Fruit fly (Drosophila melanogaster) whole organism, embryonic: ENCODE data around the gene Usp8.

Experiments used
- Ada2b ChIP-seq: fragments of 200-800 bp; sonication (Bioruptor generic); IDR thresholded peaks from 2 replicates; pipeline ENCODE4 v1.3.6; 2022; ENCODE audit warnings: missing biosample characterization, missing genetic modification characterization
- B-H2 ChIP-seq: fragments of 200-800 bp; sonication (Bioruptor generic); optimal IDR thresholded peaks from 2 replicates; lab custom pipeline; 2018; ENCODE audit warnings: missing biosample characterization, mild to moderate bottlenecking, missing genetic modification characterization
- C15 ChIP-seq: fragments of 200-800 bp; sonication (Bioruptor generic); IDR thresholded peaks from 3 replicates; pipeline ENCODE4 v1.3.6; 2022; ENCODE audit warnings: missing biosample characterization, missing genetic modification characterization
- CG10979 ChIP-seq: fragments of 200-800 bp; sonication (Bioruptor generic); optimal IDR thresholded peaks from 2 replicates; lab custom pipeline; 2018; ENCODE audit warnings: missing biosample characterization, mild to moderate bottlenecking, missing genetic modification characterization, moderate library complexity
- CG11504 ChIP-seq: fragments of 200-800 bp; sonication (Bioruptor generic); optimal IDR thresholded peaks from 3 replicates; lab custom pipeline; 2019; ENCODE audit warnings: missing biosample characterization, mild to moderate bottlenecking, missing genetic modification characterization, moderate library complexity
- CG11696 ChIP-seq: fragments of 200-800 bp; sonication (Bioruptor generic); IDR thresholded peaks from 2 replicates; pipeline ENCODE4 v1.3.6; 2022; ENCODE audit warnings: missing biosample characterization, missing genetic modification characterization
- CG12744 ChIP-seq: fragments of 200-800 bp; sonication (Bioruptor generic); optimal IDR thresholded peaks from 2 replicates; lab custom pipeline; 2016; ENCODE audit warnings: missing biosample characterization, missing genetic modification characterization
- CG13775 ChIP-seq: fragments of 200-800 bp; sonication (Bioruptor generic); optimal IDR thresholded peaks from 3 replicates; lab custom pipeline; 2017; ENCODE audit warnings: missing biosample characterization, mild to moderate bottlenecking, missing genetic modification characterization
- CG1792 ChIP-seq: fragments of 200-800 bp; sonication (Bioruptor generic); optimal IDR thresholded peaks from 2 replicates; lab custom pipeline; 2016; ENCODE audit warnings: missing biosample characterization, missing genetic modification characterization
- CG3065 ChIP-seq: fragments of 200-800 bp; sonication (Bioruptor generic); optimal IDR thresholded peaks from 2 replicates; lab custom pipeline; 2016; ENCODE audit warnings: missing biosample characterization, missing genetic modification characterization
- CG32532 ChIP-seq: fragments of 200-800 bp; sonication (Bioruptor generic); IDR thresholded peaks from 2 replicates; pipeline ENCODE4 v1.3.6; 2022; ENCODE audit warnings: missing biosample characterization, missing genetic modification characterization
- CG4424 ChIP-seq: fragments of 200-800 bp; sonication (Bioruptor generic); optimal IDR thresholded peaks from 3 replicates; lab custom pipeline; 2016; ENCODE audit warnings: missing biosample characterization, missing genetic modification characterization
- CG6813 ChIP-seq: fragments of 200-800 bp; sonication (Bioruptor generic); optimal IDR thresholded peaks from 2 replicates; lab custom pipeline; 2017; ENCODE audit warnings: missing biosample characterization, missing genetic modification characterization, mild to moderate bottlenecking, moderate library complexity, missing genetic modification reagents
- CG7839 ChIP-seq: fragments of 200-800 bp; sonication (Bioruptor generic); optimal IDR thresholded peaks from 3 replicates; lab custom pipeline; 2018; ENCODE audit warnings: missing biosample characterization, mild to moderate bottlenecking, missing genetic modification characterization, moderate library complexity
- CG9609 ChIP-seq: fragments of 200-800 bp; sonication (Bioruptor generic); optimal IDR thresholded peaks from 3 replicates; lab custom pipeline; 2016; ENCODE audit warnings: missing biosample characterization, missing genetic modification characterization
- CHES-1-like ChIP-seq: fragments of 200-800 bp; sonication (Bioruptor generic); optimal IDR thresholded peaks from 2 replicates; lab custom pipeline; 2016; ENCODE audit warnings: missing biosample characterization, missing genetic modification characterization
- Chrac-16 ChIP-seq: fragments of 200-800 bp; sonication (Bioruptor generic); optimal IDR thresholded peaks from 3 replicates; lab custom pipeline; 2016; ENCODE audit warnings: missing biosample characterization, missing genetic modification characterization
- Dfd ChIP-seq, 2 experiments: fragments of >200 bp; optimal IDR thresholded peaks; 2 replicates each; lab custom pipeline; 2017; ENCODE audit warnings: missing biosample characterization in 2 of 2, missing genetic modification characterization in 2 of 2
- Dref ChIP-seq: fragments of 200-800 bp; sonication (Bioruptor generic); IDR thresholded peaks from 2 replicates; pipeline ENCODE4 v1.3.6; 2022; ENCODE audit warnings: missing biosample characterization, missing genetic modification characterization
- ERR ChIP-seq: fragments of 200-800 bp; sonication (Bioruptor generic); optimal IDR thresholded peaks from 2 replicates; lab custom pipeline; 2016; ENCODE audit warnings: missing biosample characterization, missing genetic modification characterization
- Elba2 ChIP-seq: fragments of 200-800 bp; sonication (Bioruptor generic); optimal IDR thresholded peaks from 3 replicates; lab custom pipeline; 2016; ENCODE audit warnings: missing biosample characterization, missing genetic modification characterization
- Fer1 ChIP-seq: fragments of 200-800 bp; sonication (Bioruptor generic); optimal IDR thresholded peaks from 2 replicates; lab custom pipeline; 2017; ENCODE audit warnings: missing biosample characterization, mild to moderate bottlenecking, missing genetic modification characterization
- Fer2 ChIP-seq: fragments of 200-800 bp; sonication (Bioruptor generic); optimal IDR thresholded peaks from 2 replicates; lab custom pipeline; 2018; ENCODE audit warnings: missing biosample characterization, mild to moderate bottlenecking, missing genetic modification characterization, moderate library complexity
- H2.0 ChIP-seq: fragments of 200-800 bp; sonication (Bioruptor generic); IDR thresholded peaks from 2 replicates; pipeline ENCODE4 v1.3.6; 2022; ENCODE audit warnings: missing biosample characterization, missing genetic modification characterization
- Hey ChIP-seq: fragments of 200-800 bp; sonication (Bioruptor generic); optimal IDR thresholded peaks from 3 replicates; lab custom pipeline; 2018; ENCODE audit warnings: missing biosample characterization, mild to moderate bottlenecking, missing genetic modification characterization
- HmgZ ChIP-seq: fragments of 200-800 bp; sonication (Bioruptor generic); optimal IDR thresholded peaks from 2 replicates; lab custom pipeline; 2018; ENCODE audit warnings: missing biosample characterization, mild to moderate bottlenecking, missing genetic modification characterization
- Lpt ChIP-seq: fragments of >200 bp; optimal IDR thresholded peaks from 2 replicates; lab custom pipeline; 2018; ENCODE audit warnings: missing biosample characterization, missing genetic modification characterization
- Meics ChIP-seq: fragments of 200-800 bp; sonication (Bioruptor generic); optimal IDR thresholded peaks from 2 replicates; lab custom pipeline; 2017; ENCODE audit warnings: missing biosample characterization, mild to moderate bottlenecking, missing genetic modification characterization
- NC2β ChIP-seq: fragments of 200-800 bp; sonication (Bioruptor generic); optimal IDR thresholded peaks from 2 replicates; lab custom pipeline; 2016; ENCODE audit warnings: missing biosample characterization, missing genetic modification characterization
- Sry-δ ChIP-seq: fragments of 200-800 bp; sonication (Bioruptor generic); optimal IDR thresholded peaks from 2 replicates; lab custom pipeline; 2016; ENCODE audit warnings: missing biosample characterization, missing genetic modification characterization
- Taf1 ChIP-seq: fragments of 200-800 bp; sonication (Bioruptor generic); IDR thresholded peaks from 2 replicates; pipeline ENCODE4 v1.3.6; 2022; ENCODE audit warnings: missing biosample characterization, missing genetic modification characterization
- Tbp ChIP-seq: fragments of >200 bp; optimal IDR thresholded peaks from 2 replicates; lab custom pipeline; 2018; ENCODE audit warnings: missing biosample characterization, missing genetic modification characterization
- Xbp1 ChIP-seq: fragments of 200-800 bp; sonication (Bioruptor generic); optimal IDR thresholded peaks from 3 replicates; lab custom pipeline; 2016; ENCODE audit warnings: missing biosample characterization, mild to moderate bottlenecking, missing genetic modification characterization
- ase ChIP-seq: fragments of 200-800 bp; sonication (Bioruptor generic); IDR thresholded peaks from 3 replicates; pipeline ENCODE4 v1.3.6; 2022; ENCODE audit warnings: missing biosample characterization, missing genetic modification characterization
- bowl ChIP-seq: fragments of 200-800 bp; sonication (Bioruptor generic); IDR thresholded peaks from 2 replicates; pipeline ENCODE4 v1.3.6; 2022; ENCODE audit warnings: missing biosample characterization, missing genetic modification characterization
- btn ChIP-seq: fragments of 200-800 bp; sonication (Bioruptor generic); optimal IDR thresholded peaks from 2 replicates; lab custom pipeline; 2016; ENCODE audit warnings: missing biosample characterization, missing genetic modification characterization
- chn ChIP-seq: fragments of 200-800 bp; sonication (Bioruptor generic); optimal IDR thresholded peaks from 2 replicates; lab custom pipeline; 2016; ENCODE audit warnings: missing biosample characterization, missing genetic modification characterization
- cwo ChIP-seq: fragments of 200-800 bp; sonication (Bioruptor generic); optimal IDR thresholded peaks from 3 replicates; lab custom pipeline; 2017; ENCODE audit warnings: missing biosample characterization, missing genetic modification characterization, mild to moderate bottlenecking, moderate library complexity, missing genetic modification reagents
- dm ChIP-seq: fragments of 200-800 bp; sonication (Bioruptor generic); optimal IDR thresholded peaks from 3 replicates; lab custom pipeline; 2016; ENCODE audit warnings: missing biosample characterization, missing genetic modification characterization
- dpn ChIP-seq, 2 experiments: fragments of 200-800 bp; sonication (Bioruptor generic); optimal IDR thresholded peaks; 3 replicates each; lab custom pipeline; 2016; ENCODE audit warnings: missing biosample characterization in 2 of 2, missing genetic modification characterization in 2 of 2
- emc ChIP-seq: fragments of 200-800 bp; sonication (Bioruptor generic); optimal IDR thresholded peaks from 2 replicates; lab custom pipeline; 2016; ENCODE audit warnings: missing biosample characterization, missing genetic modification characterization
- fru ChIP-seq: fragments of >200 bp; optimal IDR thresholded peaks from 2 replicates; lab custom pipeline; 2017
- hb ChIP-seq: fragments of 200-800 bp; sonication (Bioruptor generic); IDR thresholded peaks from 3 replicates; pipeline ENCODE4 v1.3.6; 2022; ENCODE audit warnings: missing biosample characterization, missing genetic modification characterization; ENCODE audit not compliant: partially characterized antibody
- her ChIP-seq: fragments of 200-800 bp; sonication (Bioruptor generic); optimal IDR thresholded peaks from 2 replicates; lab custom pipeline; 2016; ENCODE audit warnings: missing biosample characterization, missing genetic modification characterization
- mld ChIP-seq: fragments of 200-800 bp; sonication (Bioruptor generic); IDR thresholded peaks from 3 replicates; pipeline ENCODE4 v1.3.6; 2022; ENCODE audit warnings: missing biosample characterization, missing genetic modification characterization; ENCODE audit not compliant: partially characterized antibody
- nau ChIP-seq: fragments of 200-800 bp; sonication (Bioruptor generic); optimal IDR thresholded peaks from 3 replicates; lab custom pipeline; 2017; ENCODE audit warnings: missing biosample characterization, mild to moderate bottlenecking, missing genetic modification characterization, missing genetic modification reagents
- phol ChIP-seq: fragments of 200-800 bp; sonication (Bioruptor generic); optimal IDR thresholded peaks from 3 replicates; lab custom pipeline; 2018; ENCODE audit warnings: missing biosample characterization, mild to moderate bottlenecking, missing genetic modification characterization, moderate library complexity
- pnt ChIP-seq: fragments of 200-800 bp; sonication (Bioruptor generic); optimal IDR thresholded peaks from 3 replicates; lab custom pipeline; 2016; ENCODE audit warnings: missing biosample characterization, missing genetic modification characterization
- sd ChIP-seq: fragments of 200-800 bp; sonication (Bioruptor generic); optimal IDR thresholded peaks from 3 replicates; lab custom pipeline; 2018; ENCODE audit warnings: missing biosample characterization, mild to moderate bottlenecking, missing genetic modification characterization, moderate library complexity
- sens-2 ChIP-seq: fragments of 200-800 bp; sonication (Bioruptor generic); IDR thresholded peaks from 2 replicates; pipeline ENCODE4 v1.3.6; 2022; ENCODE audit warnings: missing biosample characterization, missing genetic modification characterization
- seq ChIP-seq: fragments of 200-800 bp; sonication (Bioruptor generic); IDR thresholded peaks from 2 replicates; pipeline ENCODE4 v1.3.6; 2022; ENCODE audit warnings: missing biosample characterization, missing genetic modification characterization
- slbo ChIP-seq: fragments of 200-800 bp; sonication (Bioruptor generic); IDR thresholded peaks from 2 replicates; pipeline ENCODE4 v1.3.6; 2022; ENCODE audit warnings: missing biosample characterization, missing genetic modification characterization
- tgo ChIP-seq: fragments of 200-800 bp; sonication (Bioruptor generic); IDR thresholded peaks from 3 replicates; pipeline ENCODE4 v1.3.6; 2022; ENCODE audit warnings: missing biosample characterization, missing genetic modification characterization

The Usp8 gene

dm6 chr3R:21176663-21177145, 42.6 kb downstream of the Usp8 start (continued):
- TF ChIP-seq hb (GFP tag; lab: Robert Waterston, UW): no peak
- TF ChIP-seq Lpt (GFP tag; lab: Kevin White, UChicago): no peak
- no peak for TF ChIP-seq seq (GFP tag; lab: Robert Waterston, UW)
- TF ChIP-seq CG7839 (tag; lab: Kevin White, UChicago): peak; percentile 21
- peak; percentile 25 for TF ChIP-seq slbo (GFP tag; lab: Robert Waterston, UW)
- TF ChIP-seq CG4424 (GFP tag; lab: Kevin White, UChicago): peak; percentile 5
- TF ChIP-seq CG13775 (GFP tag; lab: Kevin White, UChicago): no peak
- TF ChIP-seq bowl (GFP tag; lab: Robert Waterston, UW): no peak
- TF ChIP-seq CG11504: peak; percentile 28
- TF ChIP-seq CG32532: peak; percentile 72
- no peak for TF ChIP-seq Dref (GFP tag; lab: Robert Waterston, UW)
- TF ChIP-seq tgo (GFP tag; lab: Robert Waterston, UW): 0 out of 3 replicates have a peak, but pooled peaks have one; percentile 32
- TF ChIP-seq CG10979 (tag; lab: Kevin White, UChicago): peak; percentile 19
- no peak for TF ChIP-seq ERR
- TF ChIP-seq B-H2: no peak
- no peak for TF ChIP-seq CG1792
- TF ChIP-seq Taf1: no peak
- TF ChIP-seq cwo (GFP tag; lab: Kevin White, UChicago): peak; percentile 67
- no peak for TF ChIP-seq CG11696 (GFP tag; lab: Robert Waterston, UW)
- TF ChIP-seq Elba2 (GFP tag; lab: Kevin White, UChicago): no peak
- TF ChIP-seq Ada2b (GFP tag; lab: Robert Waterston, UW): no peak
- no peak for TF ChIP-seq CHES-1-like (GFP tag; lab: Kevin White, UChicago)
- no peak for TF ChIP-seq dpn (GFP tag; optimal IDR thresholded peaks at IDR 0.05; lab: Kevin White, UChicago)
- no peak for TF ChIP-seq Sry-δ (GFP tag; lab: Kevin White, UChicago)
- TF ChIP-seq phol: no peak
- TF ChIP-seq Xbp1 (GFP tag; lab: Kevin White, UChicago): peak; percentile 13
- TF ChIP-seq Fer2 (tag; lab: Kevin White, UChicago): no peak
- no peak for TF ChIP-seq HmgZ (tag; lab: Kevin White, UChicago)
- TF ChIP-seq NC2β (GFP tag; lab: Kevin White, UChicago): no peak
- TF ChIP-seq Tbp: no peak
- no peak for TF ChIP-seq pnt (GFP tag; lab: Kevin White, UChicago)
- TF ChIP-seq C15 (GFP tag; lab: Robert Waterston, UW): no peak
- no peak for TF ChIP-seq ase (GFP tag; lab: Robert Waterston, UW)
- peak; percentile 5 for TF ChIP-seq nau (GFP tag; lab: Kevin White, UChicago)
- TF ChIP-seq emc (GFP tag; lab: Kevin White, UChicago): no peak
- no peak for TF ChIP-seq Hey (tag; lab: Kevin White, UChicago)
- no peak for TF ChIP-seq CG3065 (GFP tag; lab: Kevin White, UChicago)
- TF ChIP-seq btn (GFP tag; lab: Kevin White, UChicago): no peak
- TF ChIP-seq Chrac-16 (GFP tag; lab: Kevin White, UChicago): no peak
- no peak for TF ChIP-seq CG9609 (GFP tag; lab: Kevin White, UChicago)
- TF ChIP-seq sd (tag; lab: Kevin White, UChicago): peak; percentile 17
- TF ChIP-seq CG12744 (GFP tag; lab: Kevin White, UChicago): no peak
- TF ChIP-seq mld (GFP tag; lab: Robert Waterston, UW): no peak
- TF ChIP-seq Meics (GFP tag; lab: Kevin White, UChicago): peak; percentile 50
- no peak for TF ChIP-seq her (GFP tag; lab: Kevin White, UChicago)
- TF ChIP-seq Fer1 (GFP tag; lab: Kevin White, UChicago): peak; percentile 36
- no peak for TF ChIP-seq Dfd (GFP tag; optimal IDR thresholded peaks at IDR 0.05; lab: Kevin White, UChicago)
- no peak for TF ChIP-seq fru
- TF ChIP-seq chn (GFP tag; lab: Kevin White, UChicago): no peak
- TF ChIP-seq H2.0: no peak
- TF ChIP-seq dm (GFP tag; lab: Kevin White, UChicago): no peak
- TF ChIP-seq sens-2: no peak
- TF ChIP-seq CG6813 (GFP tag; lab: Kevin White, UChicago): peak; percentile 10
